Fruit fly (Drosophila melanogaster) whole organism, embryonic: ENCODE data around the gene Trf4-1.

Experiments used
- Aef1 ChIP-seq: fragments of 200-800 bp; sonication (Bioruptor generic); IDR thresholded peaks from 3 replicates; pipeline ENCODE4 v1.3.6; 2022; ENCODE audit warnings: missing biosample characterization, missing genetic modification characterization
- Asciz ChIP-seq: fragments of 200-800 bp; sonication (Bioruptor generic); optimal IDR thresholded peaks from 2 replicates; lab custom pipeline; 2017; ENCODE audit warnings: missing biosample characterization, mild to moderate bottlenecking, missing genetic modification characterization, missing genetic modification reagents
- Bdp1 ChIP-seq: fragments of 200-800 bp; sonication (Bioruptor generic); optimal IDR thresholded peaks from 3 replicates; lab custom pipeline; 2016; ENCODE audit warnings: missing biosample characterization, missing genetic modification characterization
- CG10543 ChIP-seq: fragments of 200-800 bp; sonication (Bioruptor generic); optimal IDR thresholded peaks from 3 replicates; lab custom pipeline; 2017; ENCODE audit warnings: missing biosample characterization, mild to moderate bottlenecking, missing genetic modification characterization, moderate library complexity
- CG10654 ChIP-seq: fragments of 200-800 bp; sonication (Bioruptor generic); optimal IDR thresholded peaks from 2 replicates; lab custom pipeline; 2016; ENCODE audit warnings: missing biosample characterization, missing genetic modification characterization
- CG11085 ChIP-seq: fragments of 200-800 bp; sonication (Bioruptor generic); IDR thresholded peaks from 2 replicates; pipeline ENCODE4 v1.3.6; 2022; ENCODE audit warnings: missing biosample characterization, missing genetic modification characterization
- CG11696 ChIP-seq: fragments of 200-800 bp; sonication (Bioruptor generic); IDR thresholded peaks from 2 replicates; pipeline ENCODE4 v1.3.6; 2022; ENCODE audit warnings: missing biosample characterization, missing genetic modification characterization
- CG12071 ChIP-seq: fragments of 200-800 bp; sonication (Bioruptor generic); optimal IDR thresholded peaks from 3 replicates; lab custom pipeline; 2018; ENCODE audit warnings: missing biosample characterization, mild to moderate bottlenecking, missing genetic modification characterization
- CG13624 ChIP-seq: fragments of 200-800 bp; sonication (Bioruptor generic); optimal IDR thresholded peaks from 2 replicates; lab custom pipeline; 2016; ENCODE audit warnings: missing biosample characterization, missing genetic modification characterization
- CG13894 ChIP-seq: fragments of 200-800 bp; sonication (Bioruptor generic); optimal IDR thresholded peaks from 3 replicates; lab custom pipeline; 2018; ENCODE audit warnings: missing biosample characterization, mild to moderate bottlenecking, missing genetic modification characterization, moderate library complexity
- CG14014 ChIP-seq: fragments of 200-800 bp; sonication (Bioruptor generic); IDR thresholded peaks from 2 replicates; pipeline ENCODE4 v1.3.6; 2022; ENCODE audit warnings: missing biosample characterization, missing genetic modification characterization
- CG15011 ChIP-seq: fragments of 200-800 bp; sonication (Bioruptor generic); optimal IDR thresholded peaks from 3 replicates; lab custom pipeline; 2018; ENCODE audit warnings: missing biosample characterization, mild to moderate bottlenecking, missing genetic modification characterization
- CG17568 ChIP-seq: fragments of 200-800 bp; sonication (Bioruptor generic); optimal IDR thresholded peaks from 2 replicates; lab custom pipeline; 2018; ENCODE audit warnings: missing biosample characterization, mild to moderate bottlenecking, missing genetic modification characterization, moderate library complexity
- CG1792 ChIP-seq: fragments of 200-800 bp; sonication (Bioruptor generic); optimal IDR thresholded peaks from 2 replicates; lab custom pipeline; 2016; ENCODE audit warnings: missing biosample characterization, missing genetic modification characterization
- CG18011 ChIP-seq: fragments of 200-800 bp; sonication (Bioruptor generic); optimal IDR thresholded peaks from 2 replicates; lab custom pipeline; 2017; ENCODE audit warnings: missing biosample characterization, missing genetic modification characterization, mild to moderate bottlenecking, moderate library complexity, missing genotype
- CG32532 ChIP-seq: fragments of 200-800 bp; sonication (Bioruptor generic); IDR thresholded peaks from 2 replicates; pipeline ENCODE4 v1.3.6; 2022; ENCODE audit warnings: missing biosample characterization, missing genetic modification characterization
- Camta ChIP-seq: fragments of 200-800 bp; sonication (Bioruptor generic); optimal IDR thresholded peaks from 2 replicates; lab custom pipeline; 2016; ENCODE audit warnings: missing biosample characterization, missing genetic modification characterization
- D ChIP-seq, 2 experiments: fragments of 200-800 bp in 1 of 2; fragments of >200 bp in 1 of 2; sonication (Bioruptor generic) in 1 of 2; optimal IDR thresholded peaks; 2 replicates in 1 of 2; 3 replicates in 1 of 2; lab custom pipeline; 2017; ENCODE audit warnings: mild to moderate bottlenecking in 1 of 2, missing biosample characterization in 1 of 2, missing genetic modification characterization in 1 of 2, missing genetic modification reagents in 1 of 2
- Doc2 ChIP-seq: fragments of 200-800 bp; sonication (Bioruptor generic); IDR thresholded peaks from 2 replicates; pipeline ENCODE4 v1.3.6; 2022; ENCODE audit warnings: missing biosample characterization, missing genetic modification characterization
- Drgx ChIP-seq: fragments of 200-800 bp; sonication (Bioruptor generic); IDR thresholded peaks from 2 replicates; pipeline ENCODE4 v1.3.6; 2022; ENCODE audit warnings: missing biosample characterization, missing genetic modification characterization
- Eip74EF ChIP-seq, 2 experiments: fragments of 200-800 bp in 1 of 2; fragments of >200 bp in 1 of 2; sonication (Bioruptor generic) in 1 of 2; optimal IDR thresholded peaks; 2 replicates each; lab custom pipeline; 2017 to 2019; ENCODE audit warnings: missing biosample characterization in 2 of 2, missing genetic modification characterization in 2 of 2, mild to moderate bottlenecking in 1 of 2, moderate library complexity in 1 of 2
- Ets65A ChIP-seq: fragments of 200-800 bp; sonication (Bioruptor generic); peaks from one replicate; lab custom pipeline; 2016; ENCODE audit warnings: missing biosample characterization, missing genetic modification characterization
- HLH4C ChIP-seq: fragments of 200-800 bp; sonication (Bioruptor generic); IDR thresholded peaks from 3 replicates; pipeline ENCODE4 v1.3.6; 2022; ENCODE audit warnings: missing biosample characterization, missing genetic modification characterization; ENCODE audit not compliant: partially characterized antibody
- HmgD ChIP-seq: fragments of 200-800 bp; sonication (Bioruptor generic); optimal IDR thresholded peaks from 3 replicates; lab custom pipeline; 2016; ENCODE audit warnings: missing biosample characterization, missing genetic modification characterization
- HmgZ ChIP-seq: fragments of 200-800 bp; sonication (Bioruptor generic); optimal IDR thresholded peaks from 2 replicates; lab custom pipeline; 2018; ENCODE audit warnings: missing biosample characterization, mild to moderate bottlenecking, missing genetic modification characterization
- Mad ChIP-seq: fragments of 200-800 bp; sonication (Bioruptor generic); optimal IDR thresholded peaks from 2 replicates; lab custom pipeline; 2016; ENCODE audit warnings: missing biosample characterization, missing genetic modification characterization
- Mes4 ChIP-seq: fragments of 200-800 bp; sonication (Bioruptor generic); optimal IDR thresholded peaks from 2 replicates; lab custom pipeline; 2016; ENCODE audit warnings: missing biosample characterization, missing genetic modification characterization
- Nf-YA ChIP-seq: fragments of 200-800 bp; sonication (Bioruptor generic); IDR thresholded peaks from 2 replicates; pipeline ENCODE4 v1.3.6; 2022; ENCODE audit warnings: missing biosample characterization, missing genetic modification characterization
- Ravus ChIP-seq: fragments of 200-800 bp; sonication (Bioruptor generic); IDR thresholded peaks from 2 replicates; pipeline ENCODE4 v1.3.6; 2022; ENCODE audit warnings: missing biosample characterization, missing genetic modification characterization
- TFAM ChIP-seq: fragments of 200-800 bp; sonication (Bioruptor generic); optimal IDR thresholded peaks from 2 replicates; lab custom pipeline; 2017; ENCODE audit warnings: missing biosample characterization, missing genetic modification characterization, inconsistent platforms
- amos ChIP-seq: fragments of 200-800 bp; sonication (Bioruptor generic); IDR thresholded peaks from 2 replicates; pipeline ENCODE4 v1.3.6; 2022; ENCODE audit warnings: missing biosample characterization, missing genetic modification characterization; ENCODE audit not compliant: partially characterized antibody
- btn ChIP-seq: fragments of 200-800 bp; sonication (Bioruptor generic); optimal IDR thresholded peaks from 2 replicates; lab custom pipeline; 2016; ENCODE audit warnings: missing biosample characterization, missing genetic modification characterization
- cg ChIP-seq: fragments of 200-800 bp; sonication (Bioruptor generic); optimal IDR thresholded peaks from 3 replicates; lab custom pipeline; 2019; ENCODE audit warnings: missing biosample characterization, mild to moderate bottlenecking, missing genetic modification characterization, moderate library complexity
- danr ChIP-seq: fragments of 200-800 bp; sonication (Bioruptor generic); IDR thresholded peaks from 2 replicates; pipeline ENCODE4 v1.3.6; 2022; ENCODE audit warnings: missing biosample characterization, missing genetic modification characterization
- exex ChIP-seq: fragments of 200-800 bp; sonication (Bioruptor generic); optimal IDR thresholded peaks from 4 replicates; lab custom pipeline; 2018; ENCODE audit warnings: missing biosample characterization, mild to moderate bottlenecking, missing genetic modification characterization, moderate library complexity
- gt ChIP-seq: fragments of 200-800 bp; sonication (Bioruptor generic); IDR thresholded peaks from 2 replicates; pipeline ENCODE4 v1.3.6; 2022; ENCODE audit warnings: missing biosample characterization, missing genetic modification characterization
- ham ChIP-seq: fragments of 200-800 bp; sonication (Bioruptor generic); IDR thresholded peaks from 2 replicates; pipeline ENCODE4 v1.3.6; 2022; ENCODE audit warnings: missing biosample characterization, missing genetic modification characterization
- ken ChIP-seq: fragments of 200-800 bp; sonication (Bioruptor generic); IDR thresholded peaks from 3 replicates; pipeline ENCODE4 v1.3.6; 2022; ENCODE audit warnings: missing biosample characterization, missing genetic modification characterization
- sd ChIP-seq: fragments of 200-800 bp; sonication (Bioruptor generic); optimal IDR thresholded peaks from 3 replicates; lab custom pipeline; 2018; ENCODE audit warnings: missing biosample characterization, mild to moderate bottlenecking, missing genetic modification characterization, moderate library complexity
- sens ChIP-seq: fragments of 200-800 bp; sonication (Bioruptor generic); peaks from one replicate; lab custom pipeline; 2016; ENCODE audit warnings: missing biosample characterization, missing genetic modification characterization
- slou ChIP-seq: fragments of 200-800 bp; sonication (Bioruptor generic); optimal IDR thresholded peaks from 3 replicates; lab custom pipeline; 2016; ENCODE audit warnings: missing biosample characterization, missing genetic modification characterization
- slp2 ChIP-seq: fragments of 200-800 bp; sonication (Bioruptor generic); optimal IDR thresholded peaks from 2 replicates; lab custom pipeline; 2016; ENCODE audit warnings: missing biosample characterization, missing genetic modification characterization
- sna ChIP-seq: fragments of 200-800 bp; sonication (Bioruptor generic); IDR thresholded peaks from 2 replicates; pipeline ENCODE4 v1.3.6; 2022; ENCODE audit warnings: missing biosample characterization, missing genetic modification characterization; ENCODE audit not compliant: partially characterized antibody
- so ChIP-seq: fragments of 200-800 bp; sonication (Bioruptor generic); IDR thresholded peaks from 3 replicates; pipeline ENCODE4 v1.3.6; 2022; ENCODE audit warnings: missing biosample characterization, missing genetic modification characterization
- sug ChIP-seq: fragments of 200-800 bp; optimal IDR thresholded peaks from 2 replicates; lab custom pipeline; 2019; ENCODE audit warnings: missing biosample characterization, mild to moderate bottlenecking, missing genetic modification characterization, moderate library complexity
- unpg ChIP-seq: fragments of 200-800 bp; sonication (Bioruptor generic); optimal IDR thresholded peaks from 3 replicates; lab custom pipeline; 2018; ENCODE audit warnings: missing biosample characterization, mild to moderate bottlenecking, missing genetic modification characterization, moderate library complexity
- z ChIP-seq: fragments of 200-800 bp; sonication (Bioruptor generic); IDR thresholded peaks from 3 replicates; pipeline ENCODE4 v1.3.6; 2022; ENCODE audit warnings: missing biosample characterization, missing genetic modification characterization
- zfh2 ChIP-seq: fragments of 200-800 bp; sonication (Bioruptor generic); optimal IDR thresholded peaks from 2 replicates; lab custom pipeline; 2016; ENCODE audit warnings: missing biosample characterization, missing genetic modification characterization

The Trf4-1 gene

dm6 chrX:8542728-8543127, 17.4 kb upstream of the Trf4-1 start (continued):
- TF ChIP-seq sd (tag; lab: Kevin White, UChicago) (no peak), unpg (no peak), danr (no peak), HmgZ (peak; percentile 2), slou (GFP tag; lab: Kevin White, UChicago) (no peak), exex (tag; lab: Kevin White, UChicago) (no peak), CG11696 (no peak), slp2 (GFP tag; lab: Kevin White, UChicago) (no peak), CG10543 (no peak), TFAM (GFP tag; lab: Kevin White, UChicago) (no peak), HmgD (GFP tag; lab: Kevin White, UChicago) (no peak), amos (GFP tag; lab: Robert Waterston, UW) (no peak), CG10654 (GFP tag; lab: Kevin White, UChicago) (no peak), gt (GFP tag; lab: Robert Waterston, UW) (no peak), CG15011 (no peak), CG13624 (GFP tag; lab: Kevin White, UChicago) (no peak), CG12071 (no peak), so (GFP tag; lab: Robert Waterston, UW) (peak; percentile 35; the same call in 1 of the 3 replicates), D (optimal IDR thresholded peaks at IDR 0.05; lab: Kevin White, UChicago) (no peak), D (GFP tag; optimal IDR thresholded peaks at IDR 0.05; lab: Kevin White, UChicago) (no peak), CG18011 (no peak), Mes4 (GFP tag; lab: Kevin White, UChicago) (no peak), sna (no peak), Mad (GFP tag; lab: Kevin White, UChicago) (no peak), cg (GFP tag; lab: Kevin White, UChicago) (no peak), ken (0 out of 3 replicates have a peak, but pooled peaks have one; percentile 25), Ets65A (GFP tag; lab: Kevin White, UChicago) (peak; percentile 88), Drgx (GFP tag; lab: Robert Waterston, UW) (no peak), z (GFP tag; lab: Robert Waterston, UW) (no peak), Camta (GFP tag; lab: Kevin White, UChicago) (no peak), Asciz (GFP tag; lab: Kevin White, UChicago) (peak; percentile 35), Doc2 (no peak), Eip74EF (GFP tag; optimal IDR thresholded peaks at IDR 0.05; lab: Kevin White, UChicago) (no peak), Ravus (GFP tag; lab: Robert Waterston, UW) (no peak), sug (no peak), HLH4C (GFP tag; lab: Robert Waterston, UW) (no peak), btn (GFP tag; lab: Kevin White, UChicago) (no peak), CG32532 (GFP tag; lab: Robert Waterston, UW) (peak; percentile 31; the same call in 1 of the 2 replicates), Bdp1 (GFP tag; lab: Kevin White, UChicago) (no peak), Aef1 (peak; percentile 17; the same call in 1 of the 3 replicates), CG17568 (no peak), ham (GFP tag; lab: Robert Waterston, UW) (no peak), CG14014 (peak; percentile 46; the same call in 1 of the 2 replicates), Nf-YA (GFP tag; lab: Robert Waterston, UW) (0 out of 2 replicates have a peak, but pooled peaks have one; percentile 25), sens (GFP tag; lab: Kevin White, UChicago) (peak; percentile 59), CG11085 (GFP tag; lab: Robert Waterston, UW) (no peak), zfh2 (no peak), CG13894 (tag; lab: Kevin White, UChicago) (no peak), CG1792 (GFP tag; lab: Kevin White, UChicago) (no peak)
